Worm (Caenorhabditis elegans) whole organism, L4/young adult: ENCODE results near the gene lys-4.

Experiments
- dao-5 ChIP-seq: sonication (generic microtip); optimal IDR thresholded peaks from 2 replicates; lab custom pipeline; 2016; ENCODE audit warnings: missing genotype, missing genetic modification characterization, moderate library complexity, missing compliant biosample characterization
- him-1 ChIP-seq: sonication (generic microtip); optimal IDR thresholded peaks from 2 replicates; lab custom pipeline; 2016; ENCODE audit warnings: missing genotype, missing genetic modification reagents, missing genetic modification characterization, missing compliant biosample characterization

DNA sequence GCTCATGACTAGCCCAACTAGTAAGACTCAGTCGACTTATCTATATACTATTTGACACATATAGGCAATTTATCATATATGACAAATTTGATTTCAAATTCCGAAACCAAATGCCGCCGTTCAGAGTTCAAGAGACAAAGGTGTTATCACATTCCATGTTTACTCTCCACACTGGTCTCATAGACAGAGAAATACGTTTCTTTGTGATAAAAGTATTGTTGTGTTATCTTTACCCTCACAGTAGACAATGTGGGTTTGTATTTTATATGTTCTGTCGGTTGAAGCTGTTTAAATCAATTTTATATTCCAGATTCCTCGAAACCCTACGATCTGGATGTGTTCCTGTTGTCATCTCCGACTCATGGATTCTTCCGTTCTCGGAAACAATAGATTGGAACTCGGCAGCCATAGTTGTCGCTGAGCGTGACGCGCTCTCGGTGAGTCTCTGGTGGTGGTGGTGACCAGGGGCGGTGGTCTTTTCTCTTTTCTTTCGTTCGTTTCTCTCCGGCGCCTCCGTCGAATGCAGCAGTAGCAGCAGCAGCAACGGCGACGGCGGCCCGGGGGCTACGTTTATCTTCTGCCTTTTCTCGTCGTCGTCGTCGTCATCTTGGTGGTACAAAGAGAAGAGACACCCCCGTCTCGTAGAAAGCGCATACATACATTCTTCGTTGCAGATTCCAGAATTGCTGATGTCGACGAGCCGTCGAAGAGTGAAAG is 40.4 kb downstream of the lys-4 start:
- TF ChIP-seq him-1 (tag; lab: Kevin White, UChicago) = no peak
- no peak for TF ChIP-seq dao-5 (tag; lab: Kevin White, UChicago)
